Worm (Caenorhabditis elegans): Measurements from ENCODE around the gene Y7A5A.20.

DNA sequence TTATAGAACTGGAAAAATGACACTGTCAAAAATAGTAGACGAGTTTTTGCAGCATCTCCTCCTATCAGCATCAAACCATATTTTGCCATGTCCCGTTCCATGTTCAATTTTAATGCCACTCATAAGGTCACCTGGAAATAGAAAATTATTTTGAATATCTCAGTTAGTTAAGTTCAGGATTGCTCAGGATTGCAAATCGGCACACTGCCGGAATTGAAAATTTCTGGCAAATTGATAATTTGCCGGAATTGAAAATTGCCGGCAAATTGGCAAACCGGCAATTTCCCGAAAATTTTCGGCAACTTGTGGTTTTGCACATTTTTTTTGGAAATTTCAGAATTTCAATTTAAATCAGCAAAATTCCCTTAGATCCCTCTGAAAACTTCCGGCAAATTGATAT lies 41.4 kb upstream of the Y7A5A.20 start, which contains the start of gene Y7A5A.5:
- TF ChIP-seq lin-39 (tag; optimal IDR thresholded peaks at IDR 0.05) (no peak), nhr-237 (tag; optimal IDR thresholded peaks at IDR 0.05) (no peak), ceh-82 (tag; optimal IDR thresholded peaks at IDR 0.05) (no peak), unc-62 (GFP tag; optimal IDR thresholded peaks at IDR 0.05) (no peak), aly-2 (tag; optimal IDR thresholded peaks at IDR 0.05) (no peak), zag-1 (tag; optimal IDR thresholded peaks at IDR 0.05) (no peak), ama-1 (optimal IDR thresholded peaks at IDR 0.05) (no peak), lsy-2 (tag; optimal IDR thresholded peaks at IDR 0.05) (no peak), snpc-4 (tag; optimal IDR thresholded peaks at IDR 0.05) (no peak), nhr-11 (tag; optimal IDR thresholded peaks at IDR 0.05) (no peak), mdl-1 (tag; optimal IDR thresholded peaks at IDR 0.05) (no peak), nhr-25 (tag; optimal IDR thresholded peaks at IDR 0.05) (no peak), mab-5 (tag; optimal IDR thresholded peaks at IDR 0.05) (no peak)

Data from whole organism, L2 larva.